Fruit fly (Drosophila melanogaster) whole organism, pupa: ENCODE data around the gene flfl.

ENCODE experiments used
- CG10348 ChIP-seq: fragments of 200-800 bp; sonication (Bioruptor generic); IDR thresholded peaks from 2 replicates; pipeline ENCODE4 v1.3.6; 2022; ENCODE audit warnings: missing biosample characterization, missing genetic modification characterization
- CG12605 ChIP-seq: fragments of 200-800 bp; sonication (Bioruptor generic); IDR thresholded peaks from 2 replicates; pipeline ENCODE4 v1.3.6; 2022; ENCODE audit warnings: missing biosample characterization, missing genetic modification characterization
- CG13204 ChIP-seq: fragments of 200-800 bp; sonication (Bioruptor generic); optimal IDR thresholded peaks from 2 replicates; lab custom pipeline; 2018; ENCODE audit warnings: missing biosample characterization, mild to moderate bottlenecking, missing genetic modification characterization, moderate library complexity
- CG14655 ChIP-seq: fragments of 200-800 bp; sonication (Bioruptor generic); optimal IDR thresholded peaks from 3 replicates; lab custom pipeline; 2017; ENCODE audit warnings: mild to moderate bottlenecking, missing biosample characterization, missing genetic modification reagents, missing genetic modification characterization
- CG15710 ChIP-seq: fragments of 200-800 bp; sonication (Bioruptor generic); optimal IDR thresholded peaks from 2 replicates; lab custom pipeline; 2018; ENCODE audit warnings: missing biosample characterization, mild to moderate bottlenecking, missing genetic modification characterization, moderate library complexity
- CG17806 ChIP-seq: fragments of 200-800 bp; sonication (Bioruptor generic); optimal IDR thresholded peaks from 2 replicates; lab custom pipeline; 2018; ENCODE audit warnings: missing biosample characterization, mild to moderate bottlenecking, missing genetic modification characterization, moderate library complexity
- CG32121 ChIP-seq: fragments of 200-800 bp; sonication (Bioruptor generic); IDR thresholded peaks from 2 replicates; pipeline ENCODE4 v1.3.6; 2022; ENCODE audit warnings: missing biosample characterization, missing genetic modification characterization
- CG34367 ChIP-seq: fragments of 200-800 bp; sonication (Bioruptor generic); optimal IDR thresholded peaks from 2 replicates; lab custom pipeline; 2018; ENCODE audit warnings: missing biosample characterization, mild to moderate bottlenecking, missing genetic modification characterization
- CG4496 ChIP-seq: fragments of 200-800 bp; sonication (Bioruptor generic); IDR thresholded peaks from 3 replicates; pipeline ENCODE4 v1.3.6; 2022; ENCODE audit warnings: missing biosample characterization, missing genetic modification characterization
- CG8159 ChIP-seq: fragments of 200-800 bp; sonication (Bioruptor generic); optimal IDR thresholded peaks from 3 replicates; lab custom pipeline; 2018; ENCODE audit warnings: missing biosample characterization, mild to moderate bottlenecking, missing genetic modification characterization, moderate library complexity
- CG8301 ChIP-seq: fragments of 200-800 bp; sonication (Bioruptor generic); optimal IDR thresholded peaks from 2 replicates; lab custom pipeline; 2018; ENCODE audit warnings: missing biosample characterization, mild to moderate bottlenecking, missing genetic modification characterization
- CG9948 ChIP-seq: fragments of 200-800 bp; sonication (Bioruptor generic); optimal IDR thresholded peaks from 2 replicates; lab custom pipeline; 2018; ENCODE audit warnings: missing biosample characterization, mild to moderate bottlenecking, missing genetic modification characterization, moderate library complexity
- D1 ChIP-seq: fragments of 200-800 bp; sonication (Bioruptor generic); optimal IDR thresholded peaks from 2 replicates; lab custom pipeline; 2018; ENCODE audit warnings: missing biosample characterization, mild to moderate bottlenecking, missing genetic modification characterization, moderate library complexity
- EcR ChIP-seq: fragments of 200-800 bp; sonication (Bioruptor generic); optimal IDR thresholded peaks from 3 replicates; lab custom pipeline; 2019; ENCODE audit warnings: missing biosample characterization, missing genetic modification characterization, mild to moderate bottlenecking, moderate library complexity, missing genetic modification reagents
- Ets98B ChIP-seq: fragments of 200-800 bp; sonication (Bioruptor generic); IDR thresholded peaks from 2 replicates; pipeline ENCODE4 v1.3.6; 2022; ENCODE audit warnings: missing biosample characterization, missing genetic modification characterization
- Pif1A ChIP-seq: fragments of 200-800 bp; sonication (Bioruptor generic); optimal IDR thresholded peaks from 3 replicates; lab custom pipeline; 2016; ENCODE audit warnings: missing biosample characterization, missing genetic modification characterization
- Pif1B ChIP-seq: fragments of 200-800 bp; sonication (Bioruptor generic); optimal IDR thresholded peaks from 3 replicates; lab custom pipeline; 2016; ENCODE audit warnings: missing biosample characterization, missing genetic modification characterization
- Snoo ChIP-seq: fragments of 200-800 bp; sonication (Bioruptor generic); optimal IDR thresholded peaks from 3 replicates; lab custom pipeline; 2017; ENCODE audit warnings: missing biosample characterization, mild to moderate bottlenecking, missing genetic modification characterization, inconsistent platforms
- fd96Ca ChIP-seq: fragments of 200-800 bp; sonication (Bioruptor generic); IDR thresholded peaks from 3 replicates; pipeline ENCODE4 v1.3.6; 2022; ENCODE audit warnings: missing biosample characterization, missing genetic modification characterization
- gl ChIP-seq: fragments of 200-800 bp; sonication (Bioruptor generic); optimal IDR thresholded peaks from 2 replicates; lab custom pipeline; 2018; ENCODE audit warnings: missing biosample characterization, mild to moderate bottlenecking, missing genetic modification characterization
- rn ChIP-seq: fragments of 200-800 bp; sonication (Bioruptor generic); IDR thresholded peaks from 2 replicates; pipeline ENCODE4 v1.3.6; 2022; ENCODE audit warnings: missing biosample characterization, missing genetic modification characterization

The flfl gene

dm6 chr3R:13706457-13706856 lies 22.7 kb downstream of the flfl start, which contains the start of gene Adgf-C:
TSS of gene Adgf-C (plus strand) at chr3R:13706757.
- TF ChIP-seq CG15710 (tag; lab: Kevin White, UChicago): no peak
- no peak for TF ChIP-seq fd96Ca (GFP tag; lab: Robert Waterston, UW)
- no peak for TF ChIP-seq CG14655 (GFP tag; lab: Kevin White, UChicago)
- no peak for TF ChIP-seq Pif1A (GFP tag; lab: Kevin White, UChicago)
- TF ChIP-seq CG13204 (GFP tag; lab: Kevin White, UChicago): no peak
- TF ChIP-seq Pif1B: no peak
- TF ChIP-seq Snoo (tag; lab: Kevin White, UChicago): no peak
- no peak for TF ChIP-seq CG34367 (tag; lab: Kevin White, UChicago)
- TF ChIP-seq D1 (tag; lab: Kevin White, UChicago): no peak
- no peak for TF ChIP-seq CG10348 (GFP tag; lab: Robert Waterston, UW)
- TF ChIP-seq CG17806 (tag; lab: Kevin White, UChicago): no peak
- no peak for TF ChIP-seq Ets98B (GFP tag; lab: Robert Waterston, UW)
- no peak for TF ChIP-seq rn (GFP tag; lab: Robert Waterston, UW)
- no peak for TF ChIP-seq CG4496
- TF ChIP-seq EcR: no peak
- no peak for TF ChIP-seq CG8301 (tag; lab: Kevin White, UChicago)
- no peak for TF ChIP-seq CG8159 (tag; lab: Kevin White, UChicago)
- no peak for TF ChIP-seq CG12605 (GFP tag; lab: Robert Waterston, UW)
- no peak for TF ChIP-seq CG9948 (tag; lab: Kevin White, UChicago)

- TF ChIP-seq CG4496 (no peak), CG9948 (tag; lab: Kevin White, UChicago) (no peak), CG8301 (tag; lab: Kevin White, UChicago) (no peak), fd96Ca (GFP tag; lab: Robert Waterston, UW) (no peak), gl (tag; lab: Kevin White, UChicago) (no peak), EcR (no peak), Ets98B (GFP tag; lab: Robert Waterston, UW) (no peak), CG15710 (tag; lab: Kevin White, UChicago) (no peak), CG10348 (GFP tag; lab: Robert Waterston, UW) (no peak), CG34367 (tag; lab: Kevin White, UChicago) (no peak), Snoo (tag; lab: Kevin White, UChicago) (no peak), D1 (tag; lab: Kevin White, UChicago) (no peak), CG13204 (GFP tag; lab: Kevin White, UChicago) (no peak), CG17806 (tag; lab: Kevin White, UChicago) (no peak), CG8159 (tag; lab: Kevin White, UChicago) (no peak), Pif1A (GFP tag; lab: Kevin White, UChicago) (no peak)
- TF ChIP-seq, all 21 proteins: peak for 0
Observed at dm6 chr3R:13709839-13710238, 26.1 kb downstream of the flfl start, which contains the start of gene Argp. TSS of gene Argp (minus strand) at chr3R:13709939.

- peak; percentile 4 for TF ChIP-seq CG15710 (tag; lab: Kevin White, UChicago)
- peak; percentile 16 for TF ChIP-seq gl (tag; lab: Kevin White, UChicago)
- TF ChIP-seq Ets98B (GFP tag; lab: Robert Waterston, UW): peak; percentile 13; the same call in 1 of the 2 replicates
- 0 out of 2 replicates have a peak, but pooled peaks have one; percentile 12 for TF ChIP-seq CG32121
- TF ChIP-seq rn (GFP tag; lab: Robert Waterston, UW): no peak
- TF ChIP-seq CG17806 (tag; lab: Kevin White, UChicago): no peak
- TF ChIP-seq CG12605 (GFP tag; lab: Robert Waterston, UW): 0 out of 2 replicates have a peak, but pooled peaks have one; percentile 30
- TF ChIP-seq Snoo (tag; lab: Kevin White, UChicago): no peak
- no peak for TF ChIP-seq CG14655 (GFP tag; lab: Kevin White, UChicago)
- peak; percentile 48; the same call in 2 of the 3 replicates for TF ChIP-seq fd96Ca (GFP tag; lab: Robert Waterston, UW)
- TF ChIP-seq D1 (tag; lab: Kevin White, UChicago): peak; percentile 32
- TF ChIP-seq EcR: no peak
- TF ChIP-seq Pif1A (GFP tag; lab: Kevin White, UChicago): peak; percentile 36
- TF ChIP-seq CG10348 (GFP tag; lab: Robert Waterston, UW): no peak
- TF ChIP-seq CG8159 (tag; lab: Kevin White, UChicago): peak; percentile 26
- no peak for TF ChIP-seq CG34367 (tag; lab: Kevin White, UChicago)
- peak; percentile 63 for TF ChIP-seq CG4496
- TF ChIP-seq CG13204 (GFP tag; lab: Kevin White, UChicago): no peak
- TF ChIP-seq CG9948 (tag; lab: Kevin White, UChicago): no peak
- TF ChIP-seq CG8301 (tag; lab: Kevin White, UChicago): no peak
- TF ChIP-seq Pif1B: no peak
Observed at dm6 chr3R:13710645-13711044, 26.9 kb downstream of the flfl start.

- no peak for TF ChIP-seq CG14655 (GFP tag; lab: Kevin White, UChicago)
- no peak for TF ChIP-seq CG17806 (tag; lab: Kevin White, UChicago)
- TF ChIP-seq CG4496: no peak
- TF ChIP-seq CG10348 (GFP tag; lab: Robert Waterston, UW): no peak
Observed at dm6 chr3R:13711735-13712134, 28.0 kb downstream of the flfl start, which contains the start of the genes primo-1 and primo-2. TSS of gene primo-1 (minus strand) at chr3R:13711835. TSS of gene primo-2 (minus strand) at chr3R:13711835.

dm6 chr3R:13713541-13713940 lies 29.8 kb downstream of the flfl start:
- peak; percentile 54 for TF ChIP-seq CG34367 (tag; lab: Kevin White, UChicago)
- TF ChIP-seq CG15710 (tag; lab: Kevin White, UChicago): peak; percentile 64
- TF ChIP-seq CG9948 (tag; lab: Kevin White, UChicago): peak; percentile 69
- no peak for TF ChIP-seq D1 (tag; lab: Kevin White, UChicago)
- peak; percentile 28 for TF ChIP-seq Snoo (tag; lab: Kevin White, UChicago)
- no peak for TF ChIP-seq CG13204 (GFP tag; lab: Kevin White, UChicago)
- TF ChIP-seq CG4496: peak; percentile 44; the same call in 2 of the 3 replicates
- no peak for TF ChIP-seq gl (tag; lab: Kevin White, UChicago)
- peak; percentile 69 for TF ChIP-seq CG14655 (GFP tag; lab: Kevin White, UChicago)
- TF ChIP-seq Ets98B (GFP tag; lab: Robert Waterston, UW): no peak; the same call in 1 of the 2 replicates
- no peak for TF ChIP-seq CG10348 (GFP tag; lab: Robert Waterston, UW)
- TF ChIP-seq CG8159 (tag; lab: Kevin White, UChicago): peak; percentile 77
- TF ChIP-seq Pif1A (GFP tag; lab: Kevin White, UChicago): peak; percentile 18
- peak; percentile 7 for TF ChIP-seq Pif1B
- peak; percentile 60 for TF ChIP-seq CG17806 (tag; lab: Kevin White, UChicago)
- no peak for TF ChIP-seq EcR
- no peak for TF ChIP-seq rn (GFP tag; lab: Robert Waterston, UW)
- peak; percentile 62 for TF ChIP-seq CG8301 (tag; lab: Kevin White, UChicago)
- no peak for TF ChIP-seq fd96Ca (GFP tag; lab: Robert Waterston, UW)
- peak; percentile 38; the same call in 1 of the 2 replicates for TF ChIP-seq CG12605 (GFP tag; lab: Robert Waterston, UW)
- peak; percentile 32; the same call in 1 of the 2 replicates for TF ChIP-seq CG32121
